Worm (Caenorhabditis elegans) whole organism, L2 larva: ENCODE data around the gene col-131.
A peak's percentile ranks its signal among the peaks of the same experiment; 100 is the strongest.

ENCODE experiments used
- Y55F3AM.14 ChIP-seq: fragments of 200-800 bp; sonication (Bioruptor generic); optimal IDR thresholded peaks from 2 replicates; lab custom pipeline; 2018; ENCODE audit warnings: mild to moderate bottlenecking, missing genetic modification characterization, missing compliant biosample characterization
- ZK546.5 ChIP-seq: sonication (generic microtip); optimal IDR thresholded peaks from 2 replicates; lab custom pipeline; 2017; ENCODE audit warnings: missing biosample characterization, missing genetic modification characterization
- ama-1 ChIP-seq: fragments of 150-350 bp; optimal IDR thresholded peaks from 2 replicates; lab custom pipeline; 2018; ENCODE audit warnings: inconsistent platforms
- ceh-16 ChIP-seq: fragments of 150-350 bp; optimal IDR thresholded peaks from 2 replicates; lab custom pipeline; 2014; ENCODE audit warnings: missing biosample characterization, missing genetic modification characterization
- ceh-82 ChIP-seq: fragments of 150-350 bp; optimal IDR thresholded peaks from 2 replicates; lab custom pipeline; 2014; ENCODE audit warnings: missing biosample characterization, missing genetic modification characterization
- dmd-4 ChIP-seq: sonication (generic microtip); optimal IDR thresholded peaks from 2 replicates; lab custom pipeline; 2017; ENCODE audit warnings: missing biosample characterization, missing genetic modification characterization
- egl-27 ChIP-seq: sonication (generic microtip); optimal IDR thresholded peaks from 3 replicates; lab custom pipeline; 2017; ENCODE audit warnings: missing biosample characterization, missing genetic modification reagents, missing genetic modification characterization
- elt-1 ChIP-seq: fragments of 150-350 bp; optimal IDR thresholded peaks from 2 replicates; lab custom pipeline; 2014; ENCODE audit warnings: missing biosample characterization, missing genetic modification characterization
- elt-3 ChIP-seq: sonication (generic microtip); optimal IDR thresholded peaks from 2 replicates; lab custom pipeline; 2017; ENCODE audit warnings: missing biosample characterization, missing genetic modification characterization
- lin-13 ChIP-seq: fragments of 150-350 bp; optimal IDR thresholded peaks from 2 replicates; lab custom pipeline; 2014; ENCODE audit warnings: missing biosample characterization, missing genetic modification reagents, missing genetic modification characterization
- lin-39 ChIP-seq: fragments of 150-350 bp; optimal IDR thresholded peaks from 2 replicates; lab custom pipeline; 2014; ENCODE audit warnings: missing biosample characterization, missing genetic modification reagents, missing genetic modification characterization
- lsy-2 ChIP-seq, 2 experiments: fragments of 150-350 bp in 1 of 2; sonication (generic microtip) in 1 of 2; optimal IDR thresholded peaks; 2 replicates each; lab custom pipeline; 2014 to 2017; ENCODE audit warnings: missing biosample characterization in 2 of 2, missing genetic modification characterization in 2 of 2
- mab-5 ChIP-seq: fragments of 150-350 bp; optimal IDR thresholded peaks from 2 replicates; lab custom pipeline; 2014; ENCODE audit warnings: missing biosample characterization, missing genetic modification characterization
- mbf-1 ChIP-seq: sonication (generic microtip); optimal IDR thresholded peaks from 2 replicates; lab custom pipeline; 2017; ENCODE audit warnings: missing biosample characterization, missing genetic modification characterization
- nhr-11 ChIP-seq: fragments of 150-350 bp; optimal IDR thresholded peaks from 2 replicates; lab custom pipeline; 2014; ENCODE audit warnings: missing biosample characterization, missing genetic modification characterization
- nhr-12 ChIP-seq: fragments of 150-350 bp; optimal IDR thresholded peaks from 2 replicates; lab custom pipeline; 2014; ENCODE audit warnings: missing biosample characterization, missing genetic modification characterization
- nhr-129 ChIP-seq: fragments of 150-350 bp; optimal IDR thresholded peaks from 2 replicates; lab custom pipeline; 2014; ENCODE audit warnings: missing biosample characterization, missing genetic modification characterization
- nhr-21 ChIP-seq: fragments of 150-350 bp; optimal IDR thresholded peaks from 2 replicates; lab custom pipeline; 2014; ENCODE audit warnings: missing biosample characterization, missing genetic modification characterization
- nhr-23 ChIP-seq: fragments of 150-350 bp; optimal IDR thresholded peaks from 2 replicates; lab custom pipeline; 2014; ENCODE audit warnings: missing biosample characterization, missing genetic modification reagents, missing genetic modification characterization
- nhr-237 ChIP-seq: fragments of 150-350 bp; optimal IDR thresholded peaks from 2 replicates; lab custom pipeline; 2014; ENCODE audit warnings: missing biosample characterization, missing genetic modification characterization
- nhr-25 ChIP-seq: fragments of 150-350 bp; sonication (generic microtip); optimal IDR thresholded peaks from 3 replicates; lab custom pipeline; 2014; ENCODE audit warnings: missing biosample characterization, missing genetic modification characterization
- nhr-6 ChIP-seq: fragments of 150-350 bp; optimal IDR thresholded peaks from 2 replicates; lab custom pipeline; 2014; ENCODE audit warnings: missing biosample characterization, missing genetic modification characterization
- nhr-77 ChIP-seq: fragments of 150-350 bp; optimal IDR thresholded peaks from 2 replicates; lab custom pipeline; 2014; ENCODE audit warnings: missing biosample characterization, missing genetic modification characterization
- peb-1 ChIP-seq: fragments of 150-350 bp; optimal IDR thresholded peaks from 2 replicates; lab custom pipeline; 2014; ENCODE audit warnings: missing biosample characterization, missing genetic modification characterization
- sem-4 ChIP-seq: fragments of 150-350 bp; optimal IDR thresholded peaks from 2 replicates; lab custom pipeline; 2014; ENCODE audit warnings: missing biosample characterization, missing genetic modification reagents, missing genetic modification characterization
- sma-3 ChIP-seq: sonication (generic microtip); optimal IDR thresholded peaks from 2 replicates; lab custom pipeline; 2016; ENCODE audit warnings: missing genetic modification reagents, missing genetic modification characterization, missing compliant biosample characterization
- snpc-4 ChIP-seq: fragments of 150-350 bp; optimal IDR thresholded peaks from 2 replicates; lab custom pipeline; 2014; ENCODE audit warnings: missing biosample characterization, missing genetic modification characterization
- unc-39 ChIP-seq: fragments of 150-350 bp; optimal IDR thresholded peaks from 2 replicates; lab custom pipeline; 2014; ENCODE audit warnings: missing biosample characterization, missing genetic modification characterization
- unc-55 ChIP-seq: fragments of 150-350 bp; sonication (generic microtip); optimal IDR thresholded peaks from 3 replicates; lab custom pipeline; 2014; ENCODE audit warnings: missing biosample characterization, missing genetic modification reagents, missing genetic modification characterization
- unc-62 ChIP-seq: fragments of 150-350 bp; optimal IDR thresholded peaks from 2 replicates; lab custom pipeline; 2014; ENCODE audit warnings: missing biosample characterization, missing genetic modification reagents, missing genetic modification characterization
- zag-1 ChIP-seq: fragments of 150-350 bp; optimal IDR thresholded peaks from 2 replicates; lab custom pipeline; 2014; ENCODE audit warnings: missing biosample characterization, missing genetic modification characterization
- ztf-4 ChIP-seq: fragments of 150-350 bp; optimal IDR thresholded peaks from 2 replicates; lab custom pipeline; 2014; ENCODE audit warnings: missing biosample characterization, missing genetic modification characterization

col-131 gene

DNA sequence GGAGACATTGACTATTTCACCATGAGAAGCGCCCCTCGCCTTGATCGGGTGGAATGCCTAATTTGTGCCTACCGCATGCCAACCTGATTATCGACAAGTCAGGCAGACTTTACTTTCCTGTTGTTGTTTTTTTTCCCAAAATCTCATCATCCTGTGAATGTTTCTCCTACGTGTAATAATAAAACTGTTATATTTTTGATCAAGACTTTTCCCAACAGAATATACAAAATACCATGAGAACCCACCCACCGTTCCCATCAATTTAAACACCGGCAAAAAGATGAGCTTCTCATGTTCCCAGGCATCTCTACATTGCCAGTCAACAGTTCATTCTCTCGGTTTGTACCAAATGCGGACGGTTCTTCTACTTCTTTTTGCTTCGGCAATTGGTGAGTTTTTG is 20.3 kb downstream of the col-131 start, which contains the start of gene scl-9:
Gene scl-9 (plus strand): TSS at position 301 of the 400 bp plus-strand sequence.
- TF ChIP-seq unc-55 (GFP tag; lab: Kevin White, UChicago) = no peak

DNA sequence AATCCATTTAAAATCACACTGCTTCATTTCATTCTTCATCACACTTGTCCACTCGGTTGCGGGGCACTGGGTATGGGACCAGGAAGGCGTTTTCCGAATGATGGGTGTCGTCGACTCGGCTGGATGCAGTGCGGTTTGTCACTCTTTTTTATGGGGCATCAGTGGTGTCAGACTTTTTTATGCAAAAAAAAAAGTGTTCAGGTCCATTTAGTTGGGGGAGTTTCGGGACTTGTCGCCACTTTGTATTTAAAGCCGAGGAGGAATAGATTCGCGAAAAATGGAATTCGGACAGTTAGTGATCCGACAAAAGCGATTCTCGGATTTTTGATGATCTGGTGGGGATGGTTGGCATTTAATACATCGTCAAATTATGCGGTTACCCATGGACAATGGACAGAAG is 22.1 kb downstream of the col-131 start:
- no peak for TF ChIP-seq ama-1
- no peak for TF ChIP-seq unc-62 (GFP tag; lab: Kevin White, UChicago)
- no peak for TF ChIP-seq lsy-2 (tag; optimal IDR thresholded peaks at IDR 0.05; lab: Kevin White, UChicago)
- no peak for TF ChIP-seq ceh-82
- no peak for TF ChIP-seq nhr-25 (tag; lab: Kevin White, UChicago)
- no peak for TF ChIP-seq ztf-4 (tag; lab: Kevin White, UChicago)
- no peak for TF ChIP-seq mbf-1 (tag; lab: Kevin White, UChicago)
- no peak for TF ChIP-seq ceh-16 (tag; lab: Kevin White, UChicago)
- TF ChIP-seq nhr-11 (tag; lab: Kevin White, UChicago) = no peak
- TF ChIP-seq, all 48 proteins: peak for 0

DNA sequence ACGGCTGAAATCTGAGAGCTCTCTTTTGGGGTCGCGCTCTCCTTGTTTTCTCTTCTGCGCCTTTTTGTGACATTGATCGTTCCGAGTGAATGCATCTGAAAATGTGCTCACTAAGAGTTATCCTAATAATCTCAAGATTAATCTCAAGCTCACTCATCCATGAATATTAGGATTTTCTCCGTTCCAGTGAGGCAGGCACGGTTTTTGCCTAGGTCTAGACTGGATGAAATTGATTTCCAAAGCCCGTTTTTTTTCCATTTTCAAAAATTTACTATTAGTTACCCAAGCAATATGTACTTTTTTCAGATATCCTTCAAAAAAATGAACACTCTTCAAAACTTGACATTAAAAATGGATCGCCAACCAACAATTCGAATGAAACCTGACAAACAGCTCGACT is 25.0 kb downstream of the col-131 start, which contains the start of gene amt-2:
Gene amt-2 (plus strand): TSS at position 301 of the 400 bp plus-strand sequence.
- TF ChIP-seq nhr-23 (tag; lab: Kevin White, UChicago) (no peak), Y55F3AM.14 (GFP tag; lab: Kevin White, UChicago) (no peak), unc-39 (no peak), dmd-4 (no peak), nhr-6 (tag; lab: Kevin White, UChicago) (no peak), elt-1 (no peak), ceh-82 (no peak), nhr-11 (tag; lab: Kevin White, UChicago) (no peak), mab-5 (no peak), lin-13 (no peak), ZK546.5 (no peak), elt-3 (tag; lab: Kevin White, UChicago) (no peak), ztf-4 (tag; lab: Kevin White, UChicago) (no peak), nhr-12 (tag; lab: Kevin White, UChicago) (no peak), zag-1 (tag; lab: Kevin White, UChicago) (no peak)

DNA sequence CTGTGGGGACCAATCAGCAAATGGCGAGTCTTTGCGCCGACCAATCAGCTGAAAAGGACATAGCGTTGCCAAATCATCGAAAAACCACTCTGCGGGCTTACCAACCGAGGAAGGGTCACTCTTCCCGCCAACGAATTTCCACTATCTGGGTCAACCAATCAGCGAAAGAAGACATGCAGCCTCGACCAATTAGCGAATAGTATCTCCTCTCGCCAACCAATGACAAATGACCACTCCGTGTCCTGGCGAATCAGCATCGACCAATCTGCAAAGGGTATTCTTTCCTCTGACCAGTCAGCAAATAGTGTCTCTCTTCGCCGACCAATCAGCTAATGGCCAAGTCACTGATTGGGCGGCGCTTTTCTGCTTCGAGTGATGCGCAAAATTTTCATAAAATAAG is 25.6 kb downstream of the col-131 start:
- TF ChIP-seq egl-27 (tag; lab: Kevin White, UChicago) = no peak

DNA sequence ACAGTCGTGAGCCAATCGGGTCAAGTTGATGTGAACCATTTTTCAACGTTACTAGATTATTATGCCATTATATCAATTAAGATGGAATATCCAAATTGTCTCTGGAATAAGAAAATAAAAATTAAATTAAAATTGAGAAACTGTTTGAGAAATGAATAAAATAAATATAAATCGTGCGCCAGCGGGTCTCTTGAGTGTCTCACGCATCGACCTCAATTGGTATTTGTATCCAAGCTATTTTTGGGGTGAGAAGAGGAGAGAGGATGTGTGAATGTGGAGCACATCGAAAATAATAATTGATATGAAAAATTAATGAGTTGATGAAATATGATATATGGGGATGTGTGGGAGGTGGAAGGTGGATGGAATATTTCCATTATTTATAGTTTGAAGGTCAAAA is 28.2 kb downstream of the col-131 start, which contains the start of gene F49E11.2:
Gene F49E11.2 (minus strand): TSS at position 101 of the 400 bp plus-strand sequence.
- no peak for TF ChIP-seq ZK546.5
- no peak for TF ChIP-seq sem-4 (tag; lab: Kevin White, UChicago)
- TF ChIP-seq lin-39 (tag; lab: Kevin White, UChicago) = no peak
- TF ChIP-seq nhr-12 (tag; lab: Kevin White, UChicago) = no peak
- TF ChIP-seq mbf-1 (tag; lab: Kevin White, UChicago) = no peak
- TF ChIP-seq snpc-4 (tag; lab: Kevin White, UChicago) = no peak
- TF ChIP-seq zag-1 (tag; lab: Kevin White, UChicago) = no peak

DNA sequence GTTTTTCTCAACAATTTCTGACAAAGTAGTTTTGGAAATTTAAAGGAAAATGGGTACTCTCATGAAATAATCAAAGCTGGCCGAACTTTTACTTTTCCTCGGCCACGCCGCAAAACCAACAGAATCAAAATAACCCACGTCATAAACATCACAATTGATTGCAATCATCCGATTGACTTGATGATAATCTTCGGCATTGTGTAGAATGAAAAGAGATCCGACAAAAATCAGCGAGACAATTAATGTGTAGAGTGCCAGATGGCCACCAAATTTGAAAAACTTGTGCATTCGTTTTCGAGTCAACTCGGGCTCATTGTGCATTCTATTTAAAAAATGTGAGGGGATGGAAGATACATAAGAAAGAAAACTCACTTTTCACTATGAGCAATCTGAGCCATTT is 30.3 kb downstream of the col-131 start:
- TF ChIP-seq mab-5 = no peak
- TF ChIP-seq nhr-21 (tag; lab: Kevin White, UChicago) = no peak
- TF ChIP-seq ceh-82 = no peak
- TF ChIP-seq nhr-6 (tag; lab: Kevin White, UChicago) = no peak
- no peak for TF ChIP-seq unc-62 (GFP tag; lab: Kevin White, UChicago)
- TF ChIP-seq lin-39 (tag; lab: Kevin White, UChicago) = no peak
- TF ChIP-seq nhr-25 (tag; lab: Kevin White, UChicago) = no peak
- no peak for TF ChIP-seq dmd-4
- no peak for TF ChIP-seq nhr-237
- TF ChIP-seq sem-4 (tag; lab: Kevin White, UChicago) = no peak
- no peak for TF ChIP-seq nhr-77 (tag; lab: Kevin White, UChicago)
- TF ChIP-seq peb-1 (tag; lab: Kevin White, UChicago) = no peak

DNA sequence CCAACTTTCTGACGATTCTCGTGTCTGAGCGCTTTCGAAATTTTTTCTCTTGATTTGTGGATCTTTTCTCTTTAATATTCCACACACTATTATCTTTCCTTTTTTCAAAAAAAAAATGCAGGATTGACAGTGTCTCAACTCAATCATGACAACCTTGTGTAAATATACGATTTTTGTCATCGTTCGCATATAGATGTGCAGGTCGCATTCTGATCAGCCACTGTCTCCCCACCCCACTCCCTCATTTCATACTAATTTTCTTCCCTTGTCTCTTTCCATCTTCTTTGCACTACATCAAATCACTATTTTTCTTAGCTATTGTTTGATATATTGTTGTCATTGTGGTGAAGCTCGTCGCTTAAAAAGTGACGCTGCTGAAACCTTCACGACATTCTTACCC is 31.8 kb downstream of the col-131 start:
- TF ChIP-seq nhr-129 (tag; lab: Kevin White, UChicago) (no peak), sma-3 (GFP tag; lab: Kevin White, UChicago) (no peak), nhr-25 (tag; lab: Kevin White, UChicago) (peak; percentile 18)
